Worm (Caenorhabditis elegans): Measurements from ENCODE around the gene glb-23.

- TF ChIP-seq nhr-28 (tag; optimal IDR thresholded peaks at IDR 0.05) (no peak), nhr-25 (tag; optimal IDR thresholded peaks at IDR 0.05) (no peak), skn-1 (tag; optimal IDR thresholded peaks at IDR 0.05) (no peak), nhr-77 (tag; optimal IDR thresholded peaks at IDR 0.05) (no peak), nhr-12 (tag; optimal IDR thresholded peaks at IDR 0.05) (no peak), nhr-237 (tag; optimal IDR thresholded peaks at IDR 0.05) (no peak), jun-1 (tag; optimal IDR thresholded peaks at IDR 0.05) (no peak)
Observed at ce11 chrIV:7196853-7197252, 22.4 kb downstream of the glb-23 start, which contains the start of gene unc-8.
